Fruit fly (Drosophila melanogaster) whole organism, embryonic: ENCODE results near the gene Abi.

Source experiments
- Abd-B ChIP-seq: fragments of 200-800 bp; sonication (Bioruptor generic); optimal IDR thresholded peaks from 2 replicates; lab custom pipeline; 2018; ENCODE audit warnings: missing biosample characterization, mild to moderate bottlenecking, missing genetic modification characterization, moderate library complexity
- Awh ChIP-seq: fragments of 200-800 bp; sonication (Bioruptor generic); IDR thresholded peaks from 2 replicates; pipeline ENCODE4, ENCODE4 v1.3.6; 2022; ENCODE audit warnings: missing biosample characterization, missing genetic modification characterization
- CG10565 ChIP-seq: fragments of 200-800 bp; sonication (Bioruptor generic); optimal IDR thresholded peaks from 3 replicates; lab custom pipeline; 2016; ENCODE audit warnings: missing biosample characterization, mild to moderate bottlenecking, missing genetic modification characterization
- CG10654 ChIP-seq: fragments of 200-800 bp; sonication (Bioruptor generic); optimal IDR thresholded peaks from 2 replicates; lab custom pipeline; 2016; ENCODE audit warnings: missing biosample characterization, missing genetic modification characterization
- CG12104 ChIP-seq: fragments of 200-800 bp; sonication (Bioruptor generic); optimal IDR thresholded peaks from 3 replicates; lab custom pipeline; 2016; ENCODE audit warnings: missing biosample characterization, missing genetic modification characterization
- CG13296 ChIP-seq: fragments of 200-800 bp; sonication (Bioruptor generic); optimal IDR thresholded peaks from 3 replicates; lab custom pipeline; 2018; ENCODE audit warnings: missing biosample characterization, mild to moderate bottlenecking, missing genetic modification characterization
- CG13624 ChIP-seq: fragments of 200-800 bp; sonication (Bioruptor generic); optimal IDR thresholded peaks from 2 replicates; lab custom pipeline; 2016; ENCODE audit warnings: missing biosample characterization, missing genetic modification characterization
- CG13775 ChIP-seq: fragments of 200-800 bp; sonication (Bioruptor generic); optimal IDR thresholded peaks from 3 replicates; lab custom pipeline; 2017; ENCODE audit warnings: missing biosample characterization, mild to moderate bottlenecking, missing genetic modification characterization
- CG15601 ChIP-seq: fragments of 200-800 bp; sonication (Bioruptor generic); optimal IDR thresholded peaks from 3 replicates; lab custom pipeline; 2019; ENCODE audit warnings: missing biosample characterization, mild to moderate bottlenecking, missing genetic modification characterization, moderate library complexity
- CG15696 ChIP-seq: fragments of 200-800 bp; sonication (Bioruptor generic); optimal IDR thresholded peaks from 2 replicates; lab custom pipeline; 2019; ENCODE audit warnings: missing biosample characterization, mild to moderate bottlenecking, missing genetic modification characterization, moderate library complexity
- CG16813 ChIP-seq: fragments of 200-800 bp; sonication (Bioruptor generic); IDR thresholded peaks from 3 replicates; pipeline ENCODE4 v1.3.6; 2022; ENCODE audit warnings: missing biosample characterization, missing genetic modification characterization; ENCODE audit not compliant: partially characterized antibody
- CG2129 ChIP-seq: fragments of 200-800 bp; sonication (Bioruptor generic); IDR thresholded peaks from 2 replicates; pipeline ENCODE4 v1.3.6; 2022; ENCODE audit warnings: missing biosample characterization, missing genetic modification characterization; ENCODE audit not compliant: partially characterized antibody
- CG30403 ChIP-seq: fragments of 200-800 bp; sonication (Bioruptor generic); optimal IDR thresholded peaks from 3 replicates; lab custom pipeline; 2016; ENCODE audit warnings: missing biosample characterization, missing genetic modification characterization
- CG32767 ChIP-seq: fragments of 200-800 bp; sonication (Bioruptor generic); IDR thresholded peaks from 2 replicates; pipeline ENCODE4 v1.3.6; 2022; ENCODE audit warnings: missing biosample characterization, missing genetic modification characterization
- CG34376 ChIP-seq: fragments of 200-800 bp; sonication (Bioruptor generic); optimal IDR thresholded peaks from 2 replicates; lab custom pipeline; 2018; ENCODE audit warnings: missing biosample characterization, mild to moderate bottlenecking, missing genetic modification characterization
- CG42726 ChIP-seq: fragments of 200-800 bp; sonication (Bioruptor generic); IDR thresholded peaks from 2 replicates; pipeline ENCODE4 v1.3.6; 2022; ENCODE audit warnings: missing biosample characterization, missing genetic modification characterization; ENCODE audit not compliant: partially characterized antibody
- CG4730 ChIP-seq: fragments of 200-800 bp; sonication (Bioruptor generic); IDR thresholded peaks from 2 replicates; pipeline ENCODE4 v1.3.6; 2022; ENCODE audit warnings: missing biosample characterization, missing genetic modification characterization
- CG6689 ChIP-seq: fragments of 200-800 bp; sonication (Bioruptor generic); IDR thresholded peaks from 2 replicates; pipeline ENCODE4 v1.3.6; 2022; ENCODE audit warnings: missing biosample characterization, missing genetic modification characterization
- CG6765 ChIP-seq: fragments of 200-800 bp; sonication (Bioruptor generic); optimal IDR thresholded peaks from 3 replicates; lab custom pipeline; 2017; ENCODE audit warnings: missing biosample characterization, mild to moderate bottlenecking, missing genetic modification characterization
- CG8765 ChIP-seq: fragments of 200-800 bp; sonication (Bioruptor generic); IDR thresholded peaks from 2 replicates; pipeline ENCODE4 v1.3.6; 2022; ENCODE audit warnings: missing biosample characterization, missing genetic modification characterization
- CrebB ChIP-seq: fragments of 200-800 bp; sonication (Bioruptor generic); optimal IDR thresholded peaks from 3 replicates; lab custom pipeline; 2018; ENCODE audit warnings: missing biosample characterization, mild to moderate bottlenecking, missing genetic modification characterization
- Dref ChIP-seq: fragments of 200-800 bp; sonication (Bioruptor generic); IDR thresholded peaks from 2 replicates; pipeline ENCODE4 v1.3.6; 2022; ENCODE audit warnings: missing biosample characterization, missing genetic modification characterization
- HLH3B ChIP-seq: fragments of 200-800 bp; sonication (Bioruptor generic); IDR thresholded peaks from 2 replicates; pipeline ENCODE4 v1.3.6; 2022; ENCODE audit warnings: missing biosample characterization, missing genetic modification characterization
- MESR4 ChIP-seq: fragments of 200-800 bp; sonication (Bioruptor generic); optimal IDR thresholded peaks from 2 replicates; lab custom pipeline; 2018; ENCODE audit warnings: missing biosample characterization, mild to moderate bottlenecking, missing genetic modification characterization, moderate library complexity
- Nf-YA ChIP-seq: fragments of 200-800 bp; sonication (Bioruptor generic); IDR thresholded peaks from 2 replicates; pipeline ENCODE4 v1.3.6; 2022; ENCODE audit warnings: missing biosample characterization, missing genetic modification characterization
- Opbp ChIP-seq: fragments of 200-800 bp; sonication (Bioruptor generic); IDR thresholded peaks from 3 replicates; pipeline ENCODE4 v1.3.6; 2022; ENCODE audit warnings: missing biosample characterization, missing genetic modification characterization; ENCODE audit not compliant: partially characterized antibody
- Rfx ChIP-seq: fragments of 200-800 bp; sonication (Bioruptor generic); IDR thresholded peaks from 2 replicates; pipeline ENCODE4 v1.3.6; 2022; ENCODE audit warnings: missing biosample characterization, missing genetic modification characterization
- Sox102F ChIP-seq: fragments of 200-800 bp; sonication (Bioruptor generic); optimal IDR thresholded peaks from 2 replicates; lab custom pipeline; 2018; ENCODE audit warnings: missing biosample characterization, mild to moderate bottlenecking, missing genetic modification characterization, moderate library complexity
- Sry-β ChIP-seq: fragments of 200-800 bp; sonication (Bioruptor generic); optimal IDR thresholded peaks from 2 replicates; lab custom pipeline; 2018; ENCODE audit warnings: missing biosample characterization, mild to moderate bottlenecking, missing genetic modification characterization, moderate library complexity
- Taf1 ChIP-seq: fragments of 200-800 bp; sonication (Bioruptor generic); IDR thresholded peaks from 2 replicates; pipeline ENCODE4 v1.3.6; 2022; ENCODE audit warnings: missing biosample characterization, missing genetic modification characterization
- Xrp1 ChIP-seq: fragments of 200-800 bp; sonication (Bioruptor generic); IDR thresholded peaks from 2 replicates; pipeline ENCODE4 v1.3.6; 2022; ENCODE audit warnings: missing biosample characterization, missing genetic modification characterization
- al ChIP-seq: fragments of 200-800 bp; sonication (Bioruptor generic); IDR thresholded peaks from 2 replicates; pipeline ENCODE4 v1.3.6; 2022; ENCODE audit warnings: missing biosample characterization, missing genetic modification characterization
- ara ChIP-seq: fragments of 200-800 bp; sonication (Bioruptor generic); IDR thresholded peaks from 2 replicates; pipeline ENCODE4 v1.3.6; 2022; ENCODE audit warnings: missing biosample characterization, missing genetic modification characterization
- cad ChIP-seq: fragments of >200 bp; optimal IDR thresholded peaks from 2 replicates; lab custom pipeline; 2017; ENCODE audit warnings: missing biosample characterization, missing genetic modification characterization
- dati ChIP-seq: fragments of 200-800 bp; sonication (Bioruptor generic); IDR thresholded peaks from 2 replicates; pipeline ENCODE4 v1.3.6; 2022; ENCODE audit warnings: missing biosample characterization, missing genetic modification characterization
- ems ChIP-seq: fragments of 200-800 bp; sonication (Bioruptor generic); optimal IDR thresholded peaks from 3 replicates; lab custom pipeline; 2016; ENCODE audit warnings: missing biosample characterization, missing genetic modification characterization
- eyg ChIP-seq: fragments of 200-800 bp; sonication (Bioruptor generic); optimal IDR thresholded peaks from 3 replicates; lab custom pipeline; 2016; ENCODE audit warnings: missing biosample characterization, missing genetic modification characterization
- fd64A ChIP-seq: fragments of 200-800 bp; sonication (Bioruptor generic); optimal IDR thresholded peaks from 3 replicates; lab custom pipeline; 2018; ENCODE audit warnings: missing biosample characterization, mild to moderate bottlenecking, missing genetic modification characterization
- fd96Cb ChIP-seq: fragments of 200-800 bp; sonication (Bioruptor generic); optimal IDR thresholded peaks from 2 replicates; lab custom pipeline; 2018; ENCODE audit warnings: missing biosample characterization, mild to moderate bottlenecking, missing genetic modification characterization, moderate library complexity
- hth ChIP-seq: fragments of >200 bp; optimal IDR thresholded peaks from 2 replicates; lab custom pipeline; 2017; ENCODE audit warnings: inconsistent platforms
- kay ChIP-seq: fragments of 200-800 bp; sonication (Bioruptor generic); optimal IDR thresholded peaks from 2 replicates; lab custom pipeline; 2016; ENCODE audit warnings: missing biosample characterization, missing genetic modification characterization
- ken ChIP-seq: fragments of 200-800 bp; sonication (Bioruptor generic); IDR thresholded peaks from 3 replicates; pipeline ENCODE4 v1.3.6; 2022; ENCODE audit warnings: missing biosample characterization, missing genetic modification characterization
- lmd ChIP-seq: fragments of 200-800 bp; sonication (Bioruptor generic); IDR thresholded peaks from 2 replicates; pipeline ENCODE4 v1.3.6; 2022; ENCODE audit warnings: missing biosample characterization, missing genetic modification characterization
- maf-S ChIP-seq: fragments of 200-800 bp; sonication (Bioruptor generic); optimal IDR thresholded peaks from 2 replicates; lab custom pipeline; 2016; ENCODE audit warnings: missing biosample characterization, missing genetic modification characterization
- mam ChIP-seq: fragments of 200-800 bp; sonication (Bioruptor generic); optimal IDR thresholded peaks from 3 replicates; lab custom pipeline; 2016; ENCODE audit warnings: missing biosample characterization, missing genetic modification characterization
- mirr ChIP-seq: fragments of 200-800 bp; sonication (Bioruptor generic); optimal IDR thresholded peaks from 3 replicates; lab custom pipeline; 2018; ENCODE audit warnings: missing biosample characterization, mild to moderate bottlenecking, missing genetic modification characterization
- nom ChIP-seq: fragments of 200-800 bp; sonication (Bioruptor generic); optimal IDR thresholded peaks from 2 replicates; lab custom pipeline; 2017; ENCODE audit warnings: missing biosample characterization, missing genetic modification characterization, mild to moderate bottlenecking, moderate library complexity, missing genetic modification reagents
- shn ChIP-seq: fragments of 200-800 bp; sonication (Bioruptor generic); optimal IDR thresholded peaks from 3 replicates; lab custom pipeline; 2016; ENCODE audit warnings: missing biosample characterization, missing genetic modification characterization
- sisA ChIP-seq: fragments of 200-800 bp; sonication (Bioruptor generic); IDR thresholded peaks from 2 replicates; pipeline ENCODE4 v1.3.6; 2022; ENCODE audit warnings: missing biosample characterization, missing genetic modification characterization
- unpg ChIP-seq: fragments of 200-800 bp; sonication (Bioruptor generic); optimal IDR thresholded peaks from 3 replicates; lab custom pipeline; 2018; ENCODE audit warnings: missing biosample characterization, mild to moderate bottlenecking, missing genetic modification characterization, moderate library complexity

Abi gene

DNA sequence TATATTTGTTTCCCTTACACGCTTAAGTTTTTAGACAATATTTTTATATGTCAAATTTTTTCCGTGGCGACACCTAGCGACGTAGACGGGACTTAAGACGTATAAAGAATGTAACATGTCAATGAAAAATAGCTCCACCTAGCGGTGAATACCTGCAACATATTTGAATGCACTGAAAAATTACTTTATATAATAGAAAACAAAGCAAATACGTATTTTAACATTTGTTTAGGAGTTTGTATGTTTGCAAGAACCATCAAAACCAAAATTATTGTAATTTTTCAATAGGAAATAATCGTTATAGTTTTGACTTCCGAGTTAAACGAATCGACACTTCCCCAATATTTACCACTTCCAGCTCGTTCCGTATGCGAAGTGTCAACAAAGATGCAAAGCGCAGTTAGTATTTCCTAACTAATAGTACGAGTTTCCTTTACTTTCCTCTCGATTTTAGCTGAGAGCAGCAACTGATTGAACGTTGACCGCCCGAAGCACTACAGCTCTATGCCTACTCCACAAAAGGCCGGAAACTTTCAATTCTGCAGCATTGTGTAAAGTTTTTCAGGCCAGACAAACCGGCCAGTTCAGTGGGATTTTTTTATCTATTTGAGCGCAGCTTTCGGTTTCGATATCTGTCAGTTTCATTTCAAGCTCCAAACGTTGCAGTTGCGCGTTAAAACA is 33.2 kb downstream of the Abi start, which contains the start of gene Npc2b (continued):
- TF ChIP-seq Opbp (GFP tag; lab: Robert Waterston, UW), result peak; percentile 65; the same call in 2 of the 3 replicates
- TF ChIP-seq CG10565 (GFP tag; lab: Kevin White, UChicago), result no peak
- peak; percentile 17 for TF ChIP-seq CG15601
- no peak for TF ChIP-seq CG8765 (GFP tag; lab: Robert Waterston, UW)
- peak; percentile 58 for TF ChIP-seq unpg (GFP tag; lab: Kevin White, UChicago)
- peak; percentile 3 for TF ChIP-seq eyg
- no peak for TF ChIP-seq Sry-β
- TF ChIP-seq nom, result peak; percentile 6
- peak; percentile 52 for TF ChIP-seq CG15696 (tag; lab: Kevin White, UChicago)
- no peak for TF ChIP-seq hth (lab: Kevin White, UChicago)
- peak; percentile 92 for TF ChIP-seq CG42726
- TF ChIP-seq ara (GFP tag; lab: Robert Waterston, UW), result no peak
- TF ChIP-seq fd64A (GFP tag; lab: Kevin White, UChicago), result no peak
- peak; percentile 75 for TF ChIP-seq CG30403 (GFP tag; lab: Kevin White, UChicago)
- no peak for TF ChIP-seq CG10654 (GFP tag; lab: Kevin White, UChicago)
- TF ChIP-seq CG12104 (GFP tag; lab: Kevin White, UChicago), result peak; percentile 19
- no peak for TF ChIP-seq Awh (GFP tag; lab: Robert Waterston, UW)
- TF ChIP-seq ems (GFP tag; lab: Kevin White, UChicago), result peak; percentile 45
- 0 out of 2 replicates have a peak, but pooled peaks have one; percentile 34 for TF ChIP-seq HLH3B (GFP tag; lab: Robert Waterston, UW)
- peak; percentile 5; the same call in 1 of the 2 replicates for TF ChIP-seq CG4730
- peak; percentile 4 for TF ChIP-seq CG13775 (GFP tag; lab: Kevin White, UChicago)
- peak; percentile 27; the same call in 1 of the 2 replicates for TF ChIP-seq CG6689 (GFP tag; lab: Robert Waterston, UW)
- TF ChIP-seq shn (GFP tag; lab: Kevin White, UChicago), result peak; percentile 49
- peak; percentile 80 for TF ChIP-seq Rfx (GFP tag; lab: Robert Waterston, UW)
- TF ChIP-seq maf-S (GFP tag; lab: Kevin White, UChicago), result peak; percentile 43
- peak; percentile 16 for TF ChIP-seq CG6765 (GFP tag; lab: Kevin White, UChicago)
- no peak for TF ChIP-seq Taf1 (GFP tag; lab: Robert Waterston, UW)
- 0 out of 2 replicates have a peak, but pooled peaks have one; percentile 21 for TF ChIP-seq al
- TF ChIP-seq ken (GFP tag; lab: Robert Waterston, UW), result peak; percentile 50; the same call in 2 of the 3 replicates
- TF ChIP-seq CG34376 (GFP tag; lab: Kevin White, UChicago), result no peak
- TF ChIP-seq mirr (GFP tag; lab: Kevin White, UChicago), result no peak
- TF ChIP-seq CG32767 (GFP tag; lab: Robert Waterston, UW), result 0 out of 2 replicates have a peak, but pooled peaks have one; percentile 32
- no peak for TF ChIP-seq Dref (GFP tag; lab: Robert Waterston, UW)
- TF ChIP-seq sisA (GFP tag; lab: Robert Waterston, UW), result peak; percentile 68
- TF ChIP-seq fd96Cb (tag; lab: Kevin White, UChicago), result peak; percentile 17
- TF ChIP-seq CG2129 (GFP tag; lab: Robert Waterston, UW), result no peak
- peak; percentile 62 for TF ChIP-seq Sox102F
- TF ChIP-seq MESR4 (GFP tag; lab: Kevin White, UChicago), result no peak
- TF ChIP-seq Nf-YA (GFP tag; lab: Robert Waterston, UW), result no peak
- peak; percentile 5 for TF ChIP-seq kay (GFP tag; lab: Kevin White, UChicago)
- peak; percentile 40; the same call in 1 of the 2 replicates for TF ChIP-seq lmd (GFP tag; lab: Robert Waterston, UW)
- no peak for TF ChIP-seq dati (GFP tag; lab: Robert Waterston, UW)
- TF ChIP-seq cad (GFP tag; lab: Kevin White, UChicago), result no peak
- no peak for TF ChIP-seq CG13296 (GFP tag; lab: Kevin White, UChicago)
- peak; percentile 65 for TF ChIP-seq mam (GFP tag; lab: Kevin White, UChicago)
- peak; percentile 72 for TF ChIP-seq CG16813 (GFP tag; lab: Robert Waterston, UW)
- no peak for TF ChIP-seq CrebB (tag; lab: Kevin White, UChicago)
- peak; percentile 63 for TF ChIP-seq CG13624 (GFP tag; lab: Kevin White, UChicago)
- peak; percentile 42 for TF ChIP-seq Abd-B (GFP tag; lab: Kevin White, UChicago)
- TF ChIP-seq Xrp1 (GFP tag; lab: Robert Waterston, UW), result peak; percentile 52
